Worm (Caenorhabditis elegans) whole organism, L1 larva: ENCODE results near the gene C05C9.1.

Experiments
- C04F5.9 ChIP-seq: sonication (generic microtip); optimal IDR thresholded peaks from 2 replicates; lab custom pipeline; 2016; ENCODE audit warnings: missing genetic modification characterization, missing compliant biosample characterization
- aly-2 ChIP-seq: fragments of 150-350 bp; optimal IDR thresholded peaks from 2 replicates; lab custom pipeline; 2014; ENCODE audit warnings: missing biosample characterization, missing genetic modification characterization
- ama-1 ChIP-seq: fragments of 150-350 bp; optimal IDR thresholded peaks from 2 replicates; lab custom pipeline; 2014
- fkh-10 ChIP-seq: sonication (generic microtip); optimal IDR thresholded peaks from 2 replicates; lab custom pipeline; 2017; ENCODE audit warnings: missing biosample characterization, missing genetic modification reagents, missing genetic modification characterization
- lin-39 ChIP-seq: fragments of 150-350 bp; optimal IDR thresholded peaks from 2 replicates; lab custom pipeline; 2014; ENCODE audit warnings: missing biosample characterization, missing genetic modification reagents, missing genetic modification characterization
- lsy-2 ChIP-seq, 2 experiments: fragments of 150-350 bp; optimal IDR thresholded peaks; 2 replicates each; lab custom pipeline; 2014; ENCODE audit warnings: missing biosample characterization in 2 of 2, missing genetic modification characterization in 2 of 2
- nhr-20 ChIP-seq: sonication (generic microtip); optimal IDR thresholded peaks from 2 replicates; lab custom pipeline; 2016; ENCODE audit warnings: mild to moderate bottlenecking, missing genetic modification characterization, missing compliant biosample characterization
- nhr-71 ChIP-seq: sonication (generic microtip); optimal IDR thresholded peaks from 2 replicates; lab custom pipeline; 2016; ENCODE audit warnings: mild to moderate bottlenecking, missing genetic modification characterization, moderate library complexity, missing compliant biosample characterization
- nhr-77 ChIP-seq: fragments of 150-350 bp; optimal IDR thresholded peaks from 2 replicates; lab custom pipeline; 2014; ENCODE audit warnings: missing biosample characterization, missing genetic modification characterization
- zag-1 ChIP-seq: fragments of 150-350 bp; optimal IDR thresholded peaks from 2 replicates; lab custom pipeline; 2014; ENCODE audit warnings: missing biosample characterization, missing genetic modification characterization
- ztf-11 ChIP-seq, 2 experiments: sonication (generic microtip); optimal IDR thresholded peaks; 2 replicates each; lab custom pipeline; 2016 to 2017; ENCODE audit warnings: missing genetic modification characterization in 2 of 2, missing biosample characterization in 1 of 2, missing compliant biosample characterization in 1 of 2

DNA sequence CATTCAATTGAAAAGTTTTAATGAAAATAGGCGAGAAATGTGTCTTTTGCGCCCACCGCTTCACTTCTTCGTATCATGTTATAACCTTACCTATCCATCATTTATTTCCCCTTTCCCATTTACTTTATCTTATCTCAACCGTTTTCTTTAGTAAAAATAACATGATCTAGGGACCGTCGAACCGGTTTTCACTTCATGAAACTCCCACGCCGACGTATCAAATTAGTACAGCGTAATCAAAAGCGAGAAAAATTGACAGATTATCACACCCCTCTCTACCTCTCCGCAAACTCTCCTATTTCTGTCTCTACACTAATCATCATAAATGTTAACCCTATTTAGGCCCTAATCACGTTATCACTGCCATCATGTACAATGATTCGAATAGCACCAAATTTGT, 23.6 kb upstream of the C05C9.1 start:
- no peak for TF ChIP-seq nhr-77 (tag; lab: Kevin White, UChicago)
- TF ChIP-seq nhr-20 (tag; lab: Kevin White, UChicago), result peak; percentile 32
- TF ChIP-seq lin-39 (tag; lab: Kevin White, UChicago), result no peak
- no peak for TF ChIP-seq ztf-11 (tag; optimal IDR thresholded peaks at IDR 0.05; lab: Kevin White, UChicago)
- no peak for TF ChIP-seq zag-1 (tag; lab: Kevin White, UChicago)
- no peak for TF ChIP-seq ama-1 (lab: Kevin White, UChicago)
- no peak for TF ChIP-seq lsy-2 (tag; optimal IDR thresholded peaks at IDR 0.05; lab: Kevin White, UChicago)
- no peak for TF ChIP-seq C04F5.9 (tag; lab: Kevin White, UChicago)
- TF ChIP-seq aly-2 (tag; lab: Kevin White, UChicago), result no peak
- TF ChIP-seq nhr-71 (tag; lab: Kevin White, UChicago), result peak; percentile 32
- TF ChIP-seq fkh-10 (GFP tag; lab: Kevin White, UChicago), result no peak
